Fruit fly (Drosophila melanogaster): ENCODE results near the gene CG32365.

CG32365 gene

dm6 chr3L:7865747-7866387 is 3.0 kb upstream of the CG32365 start (continued):
- TF ChIP-seq nau (GFP tag; optimal IDR thresholded peaks at IDR 0.05): no peak
- TF ChIP-seq CG1602 (GFP tag; optimal IDR thresholded peaks at IDR 0.05): no peak
- no peak for TF ChIP-seq Lpt (GFP tag; optimal IDR thresholded peaks at IDR 0.05)
- peak; percentile 23 for TF ChIP-seq abd-A (tag; optimal IDR thresholded peaks at IDR 0.05)
- peak; percentile 52 for TF ChIP-seq CG2678 (tag; optimal IDR thresholded peaks at IDR 0.05)
- TF ChIP-seq CG18476 (GFP tag; optimal IDR thresholded peaks at IDR 0.05): no peak
- no peak for TF ChIP-seq bbx (GFP tag; IDR thresholded peaks at IDR 0.05; ENCODE audit: partially characterized antibody)
- TF ChIP-seq CG8290 (GFP tag; optimal IDR thresholded peaks at IDR 0.05): no peak
- TF ChIP-seq CG8290 (tag; optimal IDR thresholded peaks at IDR 0.05): peak in 1 of 2 experiments; percentile 50
- no peak for TF ChIP-seq scrt (GFP tag; optimal IDR thresholded peaks at IDR 0.05)
- TF ChIP-seq CG15696 (tag; optimal IDR thresholded peaks at IDR 0.05): no peak
- TF ChIP-seq pros (GFP tag; optimal IDR thresholded peaks at IDR 0.05): peak; percentile 43
- peak; percentile 56 for TF ChIP-seq CG13894 (tag; optimal IDR thresholded peaks at IDR 0.05)
- TF ChIP-seq gcm (GFP tag; optimal IDR thresholded peaks at IDR 0.05): peak; percentile 2
- no peak for TF ChIP-seq z (GFP tag; IDR thresholded peaks at IDR 0.05)
- TF ChIP-seq Dad (GFP tag; optimal IDR thresholded peaks at IDR 0.05): no peak
- TF ChIP-seq Bteb2 (GFP tag; optimal IDR thresholded peaks at IDR 0.05): no peak
- TF ChIP-seq fru (optimal IDR thresholded peaks at IDR 0.05): no peak
- TF ChIP-seq NC2β (GFP tag; optimal IDR thresholded peaks at IDR 0.05): no peak
- TF ChIP-seq CG16813 (GFP tag; IDR thresholded peaks at IDR 0.05; ENCODE audit: partially characterized antibody): no peak
- no peak for TF ChIP-seq CG5953 (GFP tag; IDR thresholded peaks at IDR 0.05)
- TF ChIP-seq amos (GFP tag; IDR thresholded peaks at IDR 0.05; ENCODE audit: partially characterized antibody): no peak
- peak; percentile 41 for TF ChIP-seq PHDP (tag; optimal IDR thresholded peaks at IDR 0.05)
- no peak for TF ChIP-seq ash1 (GFP tag; optimal IDR thresholded peaks at IDR 0.05)
- no peak for TF ChIP-seq Poxn (GFP tag; IDR thresholded peaks at IDR 0.05)
- TF ChIP-seq grn (GFP tag; optimal IDR thresholded peaks at IDR 0.05): peak; percentile 95
- TF ChIP-seq MESR4 (GFP tag; optimal IDR thresholded peaks at IDR 0.05): no peak
- TF ChIP-seq Hey (tag; optimal IDR thresholded peaks at IDR 0.05): peak; percentile 68
- TF ChIP-seq CG14710 (tag; optimal IDR thresholded peaks at IDR 0.05): no peak
- peak; percentile 45 for TF ChIP-seq pfk (GFP tag; optimal IDR thresholded peaks at IDR 0.05)
- no peak for TF ChIP-seq h (optimal IDR thresholded peaks at IDR 0.05)
- no peak for TF ChIP-seq CG12659 (GFP tag; optimal IDR thresholded peaks at IDR 0.05)
- TF ChIP-seq Sox100B (GFP tag; optimal IDR thresholded peaks at IDR 0.05): no peak
- peak; percentile 45 for TF ChIP-seq CG7839 (tag; optimal IDR thresholded peaks at IDR 0.05)
- TF ChIP-seq CG12299 (tag; optimal IDR thresholded peaks at IDR 0.05): no peak
- TF ChIP-seq Oli (tag; optimal IDR thresholded peaks at IDR 0.05): no peak
- TF ChIP-seq Kr (GFP tag; optimal IDR thresholded peaks at IDR 0.05): peak; percentile 6
- no peak for TF ChIP-seq NK7.1 (GFP tag; optimal IDR thresholded peaks at IDR 0.05)
- TF ChIP-seq CG3726 (GFP tag; IDR thresholded peaks at IDR 0.05): no peak
- TF ChIP-seq Dip2 (GFP tag; IDR thresholded peaks at IDR 0.05): no peak
- peak; percentile 79 for TF ChIP-seq sug (tag; optimal IDR thresholded peaks at IDR 0.05)
- no peak for TF ChIP-seq Sry-δ (GFP tag; optimal IDR thresholded peaks at IDR 0.05)
- TF ChIP-seq lab (GFP tag; optimal IDR thresholded peaks at IDR 0.05): peak; percentile 24
- no peak for TF ChIP-seq CG6654 (GFP tag; optimal IDR thresholded peaks at IDR 0.05)
- no peak for TF ChIP-seq Hsf (GFP tag; optimal IDR thresholded peaks at IDR 0.05)
- peak; percentile 35 for TF ChIP-seq B-H2 (GFP tag; optimal IDR thresholded peaks at IDR 0.05)
- TF ChIP-seq CG9437 (GFP tag; optimal IDR thresholded peaks at IDR 0.05): no peak
- TF ChIP-seq CG13296 (GFP tag; optimal IDR thresholded peaks at IDR 0.05): peak; percentile 45
- TF ChIP-seq sim (GFP tag; IDR thresholded peaks at IDR 0.05): no peak
- TF ChIP-seq CG15601 (tag; optimal IDR thresholded peaks at IDR 0.05): no peak
- TF ChIP-seq Nf-YC (tag; optimal IDR thresholded peaks at IDR 0.05): peak; percentile 16

All from whole organism, embryonic.